Worm (Caenorhabditis elegans) whole organism, late embryonic: Measurements from ENCODE around the gene Y46H3C.7.
"Not testable (repeated sequence)": the region's sequence is repeated elsewhere in the genome, so short reads cannot be mapped to it uniquely, and the experiment has no call there.

Experiments
- C08G9.2 ChIP-seq: sonication (generic microtip); optimal IDR thresholded peaks from 2 replicates; lab custom pipeline; 2016; ENCODE audit warnings: mild to moderate bottlenecking, missing genetic modification characterization, moderate library complexity, missing compliant biosample characterization
- C38D4.7 ChIP-seq: fragments of 200-800 bp; sonication (Bioruptor generic); optimal IDR thresholded peaks from 2 replicates; lab custom pipeline; 2018; ENCODE audit warnings: mild to moderate bottlenecking, missing genetic modification characterization, moderate library complexity, missing compliant biosample characterization
- K02D7.2 ChIP-seq: sonication (generic microtip); optimal IDR thresholded peaks from 2 replicates; lab custom pipeline; 2017; ENCODE audit warnings: mild to moderate bottlenecking, missing genetic modification characterization, missing compliant biosample characterization
- T23F11.4 ChIP-seq: fragments of 200-800 bp; sonication (Bioruptor generic); optimal IDR thresholded peaks from 2 replicates; lab custom pipeline; 2018; ENCODE audit warnings: mild to moderate bottlenecking, missing genetic modification characterization, missing compliant biosample characterization
- ahr-1 ChIP-seq: sonication (generic microtip); optimal IDR thresholded peaks from 2 replicates; lab custom pipeline; 2016; ENCODE audit warnings: missing genetic modification characterization, missing compliant biosample characterization
- ceh-2 ChIP-seq: sonication (generic microtip); optimal IDR thresholded peaks from 2 replicates; lab custom pipeline; 2016; ENCODE audit warnings: missing genotype, missing genetic modification characterization, missing compliant biosample characterization
- ceh-24 ChIP-seq: sonication (generic microtip); optimal IDR thresholded peaks from 2 replicates; lab custom pipeline; 2016; ENCODE audit warnings: mild to moderate bottlenecking, missing genetic modification characterization, missing compliant biosample characterization
- ceh-31 ChIP-seq: sonication (generic microtip); optimal IDR thresholded peaks from 2 replicates; lab custom pipeline; 2016; ENCODE audit warnings: missing genetic modification characterization, missing compliant biosample characterization
- ceh-45 ChIP-seq: fragments of 200-800 bp; sonication (Bioruptor generic); IDR thresholded peaks from 2 replicates; pipeline ENCODE4 v1.3.6; 2022; ENCODE audit warnings: missing genetic modification reagents, missing genetic modification characterization, missing compliant biosample characterization
- ceh-48 ChIP-seq: sonication (generic microtip); optimal IDR thresholded peaks from 2 replicates; lab custom pipeline; 2016; ENCODE audit warnings: missing genetic modification characterization, inconsistent platforms, missing compliant biosample characterization
- ceh-6 ChIP-seq: fragments of 200-800 bp; sonication (Bioruptor generic); optimal IDR thresholded peaks from 2 replicates; lab custom pipeline; 2018; ENCODE audit warnings: mild to moderate bottlenecking, missing genetic modification characterization, missing compliant biosample characterization
- ceh-9 ChIP-seq: sonication (generic microtip); optimal IDR thresholded peaks from 2 replicates; lab custom pipeline; 2016; ENCODE audit warnings: mild to moderate bottlenecking, missing genetic modification characterization, inconsistent platforms, missing compliant biosample characterization
- che-1 ChIP-seq: sonication (generic microtip); optimal IDR thresholded peaks from 2 replicates; lab custom pipeline; 2016; ENCODE audit warnings: mild to moderate bottlenecking, missing genetic modification characterization, missing compliant biosample characterization
- dve-1 ChIP-seq: sonication (generic microtip); optimal IDR thresholded peaks from 2 replicates; lab custom pipeline; 2017; ENCODE audit warnings: antibody characterized with exemption, mild to moderate bottlenecking, missing genetic modification characterization, missing compliant biosample characterization
- ets-4 ChIP-seq: sonication (generic microtip); optimal IDR thresholded peaks from 2 replicates; lab custom pipeline; 2016; ENCODE audit warnings: missing genetic modification characterization, missing compliant biosample characterization
- fax-1 ChIP-seq: sonication (generic microtip); optimal IDR thresholded peaks from 2 replicates; lab custom pipeline; 2016; ENCODE audit warnings: missing genotype, missing genetic modification characterization, missing compliant biosample characterization
- fkh-6 ChIP-seq: sonication (generic microtip); optimal IDR thresholded peaks from 2 replicates; lab custom pipeline; 2016; ENCODE audit warnings: missing genetic modification characterization, missing compliant biosample characterization
- hlh-13 ChIP-seq: fragments of 200-800 bp; sonication (Bioruptor generic); optimal IDR thresholded peaks from 2 replicates; lab custom pipeline; 2018; ENCODE audit warnings: mild to moderate bottlenecking, missing genetic modification characterization, missing compliant biosample characterization
- hlh-15 ChIP-seq: sonication (generic microtip); optimal IDR thresholded peaks from 2 replicates; lab custom pipeline; 2016; ENCODE audit warnings: missing genetic modification characterization, missing compliant biosample characterization
- hlh-30 ChIP-seq: sonication (generic microtip); optimal IDR thresholded peaks from 2 replicates; lab custom pipeline; 2017; ENCODE audit warnings: antibody characterized with exemption, missing genetic modification characterization, missing compliant biosample characterization; ENCODE audit not compliant: insufficient read depth
- hlh-6 ChIP-seq: sonication (generic microtip); optimal IDR thresholded peaks from 2 replicates; lab custom pipeline; 2016; ENCODE audit warnings: missing genotype, missing genetic modification characterization, missing compliant biosample characterization
- hlh-8 ChIP-seq: sonication (generic microtip); optimal IDR thresholded peaks from 2 replicates; lab custom pipeline; 2016; ENCODE audit warnings: missing genotype, missing genetic modification characterization, missing compliant biosample characterization
- lim-6 ChIP-seq: sonication (generic microtip); optimal IDR thresholded peaks from 2 replicates; lab custom pipeline; 2016; ENCODE audit warnings: missing genetic modification characterization, missing compliant biosample characterization
- nhr-11 ChIP-seq: fragments of 150-350 bp; optimal IDR thresholded peaks from 2 replicates; lab custom pipeline; 2014; ENCODE audit warnings: missing biosample characterization, missing genetic modification characterization
- nhr-232 ChIP-seq: sonication (generic microtip); optimal IDR thresholded peaks from 2 replicates; lab custom pipeline; 2016; ENCODE audit warnings: missing genetic modification characterization, missing compliant biosample characterization
- npax-4 ChIP-seq: sonication (generic microtip); optimal IDR thresholded peaks from 2 replicates; lab custom pipeline; 2016; ENCODE audit warnings: missing genetic modification characterization, missing compliant biosample characterization
- odd-2 ChIP-seq: sonication (generic microtip); optimal IDR thresholded peaks from 2 replicates; lab custom pipeline; 2017; ENCODE audit warnings: antibody characterized with exemption, mild to moderate bottlenecking, missing genetic modification characterization, missing compliant biosample characterization
- pag-3 ChIP-seq: sonication (generic microtip); optimal IDR thresholded peaks from 2 replicates; lab custom pipeline; 2016; ENCODE audit warnings: missing compliant biosample characterization, missing genetic modification characterization, borderline replicate concordance
- pha-2 ChIP-seq: sonication (generic microtip); optimal IDR thresholded peaks from 2 replicates; lab custom pipeline; 2017; ENCODE audit warnings: mild to moderate bottlenecking, missing genetic modification characterization, missing compliant biosample characterization
- pqm-1 ChIP-seq: sonication (generic microtip); optimal IDR thresholded peaks from 2 replicates; lab custom pipeline; 2016; ENCODE audit warnings: missing genetic modification characterization, missing compliant biosample characterization
- pros-1 ChIP-seq: fragments of 150-350 bp; optimal IDR thresholded peaks from 2 replicates; lab custom pipeline; 2014; ENCODE audit warnings: missing biosample characterization, missing genetic modification reagents, missing genetic modification characterization
- rnt-1 ChIP-seq: sonication (generic microtip); optimal IDR thresholded peaks from 2 replicates; lab custom pipeline; 2016; ENCODE audit warnings: missing genetic modification characterization, missing compliant biosample characterization
- sdc-2 ChIP-seq: sonication (generic microtip); optimal IDR thresholded peaks from 2 replicates; lab custom pipeline; 2016; ENCODE audit warnings: missing genotype, missing genetic modification characterization, missing compliant biosample characterization
- sox-4 ChIP-seq: sonication (generic microtip); optimal IDR thresholded peaks from 2 replicates; lab custom pipeline; 2017; ENCODE audit warnings: mild to moderate bottlenecking, missing genetic modification characterization, inconsistent platforms, missing compliant biosample characterization
- syd-9 ChIP-seq: sonication (generic microtip); optimal IDR thresholded peaks from 2 replicates; lab custom pipeline; 2016; ENCODE audit warnings: mild to moderate bottlenecking, missing genetic modification characterization, moderate library complexity, missing compliant biosample characterization
- tbx-2 ChIP-seq: sonication (generic microtip); optimal IDR thresholded peaks from 2 replicates; lab custom pipeline; 2016; ENCODE audit warnings: missing genetic modification characterization, missing compliant biosample characterization
- ttx-3 ChIP-seq: sonication (generic microtip); optimal IDR thresholded peaks from 2 replicates; lab custom pipeline; 2016; ENCODE audit warnings: missing genetic modification reagents, missing genetic modification characterization, missing compliant biosample characterization
- unc-42 ChIP-seq: sonication (generic microtip); optimal IDR thresholded peaks from 2 replicates; lab custom pipeline; 2016; ENCODE audit warnings: missing genotype, missing genetic modification characterization, missing compliant biosample characterization
- unc-86 ChIP-seq: sonication (generic microtip); optimal IDR thresholded peaks from 2 replicates; lab custom pipeline; 2016; ENCODE audit warnings: missing genetic modification characterization, missing compliant biosample characterization
- zip-5 ChIP-seq: sonication (generic microtip); optimal IDR thresholded peaks from 2 replicates; lab custom pipeline; 2016; ENCODE audit warnings: missing genetic modification characterization, missing compliant biosample characterization

The Y46H3C.7 gene

DNA sequence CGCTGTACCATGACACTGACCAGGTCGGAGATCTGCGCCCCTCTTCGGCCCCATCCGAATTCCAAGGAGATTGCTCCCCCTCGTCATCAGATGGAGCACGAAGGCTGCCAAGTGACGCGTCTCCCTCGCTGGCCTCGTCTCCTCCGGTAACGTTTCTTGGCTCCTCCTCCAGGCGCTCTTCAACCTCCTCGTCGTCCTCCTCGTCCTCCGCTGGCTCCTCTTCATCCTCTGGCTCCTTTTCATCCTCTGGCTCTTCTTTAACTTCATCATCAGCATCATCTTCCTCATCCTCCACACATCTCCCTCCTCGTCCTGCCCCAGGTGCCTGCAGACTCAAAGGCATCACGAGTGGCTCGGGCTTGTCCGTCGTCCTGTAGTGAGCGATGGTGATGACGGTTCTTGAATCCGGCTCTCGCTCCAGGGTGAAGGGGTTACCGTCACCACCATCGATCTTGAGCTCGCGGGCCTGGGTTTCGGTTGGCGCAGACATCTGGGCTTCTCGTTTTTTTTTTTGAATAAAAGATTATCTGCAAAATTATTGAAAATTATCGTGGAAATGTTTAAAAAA, 5.5 kb upstream of the Y46H3C.7 start:
- TF ChIP-seq pros-1 (tag; lab: Kevin White, UChicago) (no peak), ceh-6 (GFP tag; lab: Kevin White, UChicago) (no peak), rnt-1 (tag; lab: Kevin White, UChicago) (no peak), hlh-13 (GFP tag; lab: Kevin White, UChicago) (no peak), fax-1 (tag; lab: Kevin White, UChicago) (no peak), sox-4 (tag; lab: Kevin White, UChicago) (no peak), T23F11.4 (GFP tag; lab: Kevin White, UChicago) (no peak), unc-42 (tag; lab: Kevin White, UChicago) (no peak), ceh-2 (no peak), K02D7.2 (tag; lab: Kevin White, UChicago) (no peak), hlh-30 (no peak), ceh-48 (tag; lab: Kevin White, UChicago) (no peak), sdc-2 (no peak), ceh-9 (tag; lab: Kevin White, UChicago) (no peak), ceh-24 (tag; lab: Kevin White, UChicago) (no peak), ceh-45 (GFP tag; lab: Robert Waterston, UW) (no peak), pag-3 (tag; lab: Kevin White, UChicago) (no peak)

DNA sequence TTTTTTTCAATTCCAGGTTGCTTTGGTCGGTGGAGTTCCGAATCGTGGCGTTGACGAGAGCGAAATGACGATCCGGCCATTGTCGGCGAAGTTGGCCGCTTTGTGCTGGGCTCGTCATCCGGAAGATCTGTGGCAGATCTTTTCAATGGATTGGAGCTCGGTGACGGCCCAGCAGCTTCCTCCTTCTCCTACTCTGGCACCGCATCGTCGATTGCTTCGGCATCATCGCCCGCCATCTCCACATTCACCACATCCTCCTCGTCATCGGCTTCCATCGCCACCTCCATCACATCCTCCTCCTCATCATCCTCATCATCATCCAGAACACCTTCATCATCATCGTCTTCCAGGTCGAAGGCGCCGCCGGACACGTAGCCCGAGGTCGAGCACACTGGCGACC, 4.6 kb upstream of the Y46H3C.7 start:
- TF ChIP-seq zip-5 (tag; lab: Kevin White, UChicago) (no peak), che-1 (tag; lab: Kevin White, UChicago) (no peak)

- TF ChIP-seq pag-3, ahr-1, ceh-24 (tag; lab: Kevin White, UChicago): not testable (repeated sequence)
These were observed 1.3 kb downstream of the Y46H3C.7 start, which contains the start of gene Y46H3C.5 for ce11 chrV:1692494-1692893. Gene Y46H3C.5, minus strand, starts transcription at chrV:1692495.

ce11 chrV:1685328-1685727, 8.5 kb downstream of the Y46H3C.7 start, which contains the start of gene srh-5:
Gene srh-5, plus strand, starts transcription at chrV:1685628.
- no peak for TF ChIP-seq ceh-6 (GFP tag; lab: Kevin White, UChicago)
- TF ChIP-seq tbx-2 (tag; lab: Kevin White, UChicago) = no peak
- no peak for TF ChIP-seq K02D7.2 (tag; lab: Kevin White, UChicago)
- TF ChIP-seq nhr-11 = no peak
- no peak for TF ChIP-seq sox-4 (tag; lab: Kevin White, UChicago)
- TF ChIP-seq C38D4.7 (GFP tag; lab: Kevin White, UChicago) = no peak
- TF ChIP-seq pha-2 = no peak
- no peak for TF ChIP-seq ttx-3
- no peak for TF ChIP-seq hlh-6
- no peak for TF ChIP-seq ceh-24 (tag; lab: Kevin White, UChicago)
- TF ChIP-seq ets-4 = no peak
- no peak for TF ChIP-seq C08G9.2 (tag; lab: Kevin White, UChicago)
- TF ChIP-seq unc-86 (tag; lab: Kevin White, UChicago) = no peak
- TF ChIP-seq npax-4 (tag; lab: Kevin White, UChicago) = no peak
- no peak for TF ChIP-seq ceh-45 (GFP tag; lab: Robert Waterston, UW)
- no peak for TF ChIP-seq ceh-31 (tag; lab: Kevin White, UChicago)
- TF ChIP-seq hlh-30 = no peak
- no peak for TF ChIP-seq pqm-1 (tag; lab: Kevin White, UChicago)
- TF ChIP-seq hlh-15 (tag; lab: Kevin White, UChicago) = no peak
- TF ChIP-seq pag-3 (tag; lab: Kevin White, UChicago) = no peak

DNA sequence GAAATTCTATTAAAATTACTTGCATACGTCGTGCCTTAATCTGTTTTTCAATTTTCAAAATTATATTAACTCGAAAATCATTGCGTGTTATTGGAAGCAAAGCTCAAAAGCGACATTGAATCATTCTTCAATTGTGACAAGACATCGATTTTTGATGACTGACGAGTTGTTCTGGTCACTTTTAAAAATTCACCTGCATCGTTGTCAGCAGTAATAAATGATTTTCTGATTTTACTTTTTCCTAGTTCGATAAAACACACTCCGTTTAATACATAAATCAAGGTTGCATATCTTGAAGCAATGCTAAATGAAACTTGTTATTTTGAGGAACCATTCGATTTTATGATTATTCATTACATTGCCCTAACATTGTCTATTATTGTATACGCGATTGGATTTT, 11.5 kb downstream of the Y46H3C.7 start, which contains the start of gene srh-3:
Gene srh-3 (plus strand): TSS at position 301 of the 400 bp plus-strand sequence.
- no peak for TF ChIP-seq sox-4 (tag; lab: Kevin White, UChicago)
- no peak for TF ChIP-seq hlh-13 (GFP tag; lab: Kevin White, UChicago)
- TF ChIP-seq ceh-24 (tag; lab: Kevin White, UChicago) = no peak
- TF ChIP-seq hlh-8 (tag; lab: Kevin White, UChicago) = no peak
- TF ChIP-seq odd-2 (tag; lab: Kevin White, UChicago) = no peak
- no peak for TF ChIP-seq C08G9.2 (tag; lab: Kevin White, UChicago)
- TF ChIP-seq npax-4 (tag; lab: Kevin White, UChicago) = no peak
- no peak for TF ChIP-seq unc-86 (tag; lab: Kevin White, UChicago)
- no peak for TF ChIP-seq lim-6 (tag; lab: Kevin White, UChicago)
- TF ChIP-seq ceh-2 = no peak
- TF ChIP-seq C38D4.7 (GFP tag; lab: Kevin White, UChicago) = no peak
- TF ChIP-seq nhr-232 = no peak
- no peak for TF ChIP-seq fkh-6 (tag; lab: Kevin White, UChicago)
- no peak for TF ChIP-seq T23F11.4 (GFP tag; lab: Kevin White, UChicago)
- no peak for TF ChIP-seq pqm-1 (tag; lab: Kevin White, UChicago)
- TF ChIP-seq ceh-45 (GFP tag; lab: Robert Waterston, UW) = no peak
- no peak for TF ChIP-seq syd-9 (tag; lab: Kevin White, UChicago)
- no peak for TF ChIP-seq ceh-6 (GFP tag; lab: Kevin White, UChicago)
- TF ChIP-seq dve-1 (tag; lab: Kevin White, UChicago) = no peak
